Worm (Caenorhabditis elegans) whole organism, L1 larva: ENCODE results near the gene K08F9.3.

ENCODE experiments used
- C04F5.9 ChIP-seq: sonication (generic microtip); optimal IDR thresholded peaks from 2 replicates; lab custom pipeline; 2016; ENCODE audit warnings: missing genetic modification characterization, missing compliant biosample characterization
- C16A3.4 ChIP-seq: fragments of 150-350 bp; optimal IDR thresholded peaks from 2 replicates; lab custom pipeline; 2014; ENCODE audit warnings: missing biosample characterization, missing genetic modification characterization
- C34B4.2 ChIP-seq: sonication (generic microtip); optimal IDR thresholded peaks from 2 replicates; lab custom pipeline; 2017; ENCODE audit warnings: mild to moderate bottlenecking, missing genetic modification characterization, missing compliant biosample characterization
- F16B12.6 ChIP-seq: fragments of 150-350 bp; optimal IDR thresholded peaks from 2 replicates; lab custom pipeline; 2014; ENCODE audit warnings: missing biosample characterization, missing genetic modification characterization
- Y116A8C.19 ChIP-seq: sonication (generic microtip); optimal IDR thresholded peaks from 2 replicates; lab custom pipeline; 2016; ENCODE audit warnings: missing compliant biosample characterization, missing genetic modification characterization, borderline replicate concordance
- aha-1 ChIP-seq: fragments of 150-350 bp; optimal IDR thresholded peaks from 2 replicates; lab custom pipeline; 2014; ENCODE audit warnings: missing biosample characterization, missing genetic modification characterization
- alr-1 ChIP-seq: fragments of 200-800 bp; sonication (Bioruptor generic); optimal IDR thresholded peaks from 2 replicates; lab custom pipeline; 2018; ENCODE audit warnings: borderline replicate concordance, mild to moderate bottlenecking, missing genetic modification characterization, missing compliant biosample characterization
- aly-2 ChIP-seq: fragments of 150-350 bp; optimal IDR thresholded peaks from 2 replicates; lab custom pipeline; 2014; ENCODE audit warnings: missing biosample characterization, missing genetic modification characterization
- ama-1 ChIP-seq: fragments of 150-350 bp; optimal IDR thresholded peaks from 2 replicates; lab custom pipeline; 2014
- ceh-63 ChIP-seq: fragments of 200-800 bp; sonication (Bioruptor generic); optimal IDR thresholded peaks from 2 replicates; lab custom pipeline; 2018; ENCODE audit warnings: mild to moderate bottlenecking, missing genetic modification characterization, missing compliant biosample characterization
- ceh-8 ChIP-seq: fragments of 200-800 bp; sonication (Bioruptor generic); optimal IDR thresholded peaks from 2 replicates; lab custom pipeline; 2018; ENCODE audit warnings: mild to moderate bottlenecking, missing genetic modification characterization, moderate library complexity, missing compliant biosample characterization
- ceh-82 ChIP-seq, 3 experiments: fragments of 150-350 bp in 1 of 3; sonication (generic microtip) in 2 of 3; optimal IDR thresholded peaks; 2 replicates each; lab custom pipeline; 2014 to 2017; ENCODE audit warnings: missing biosample characterization in 3 of 3, missing genetic modification characterization in 3 of 3
- ceh-88 ChIP-seq: fragments of 200-800 bp; sonication (Bioruptor generic); IDR thresholded peaks from 2 replicates; pipeline ENCODE4 v1.3.6; 2022; ENCODE audit warnings: missing genetic modification characterization, missing compliant biosample characterization
- efl-1 ChIP-seq, 4 experiments: fragments of 150-350 bp; optimal IDR thresholded peaks in 3 of 4; peaks in 1 of 4; 1 replicate in 1 of 4; 2 replicates in 3 of 4; lab custom pipeline; 2014; ENCODE audit warnings: missing biosample characterization in 2 of 4, missing genetic modification characterization in 2 of 4, missing genetic modification reagents in 2 of 4
- egl-13 ChIP-seq: sonication (generic microtip); optimal IDR thresholded peaks from 2 replicates; lab custom pipeline; 2016; ENCODE audit warnings: missing genotype, missing genetic modification reagents, missing genetic modification characterization, missing compliant biosample characterization
- egl-27 ChIP-seq, 2 experiments: fragments of 150-350 bp in 1 of 2; sonication (generic microtip); optimal IDR thresholded peaks; 3 replicates each; lab custom pipeline; 2017 to 2018; ENCODE audit warnings: missing biosample characterization in 2 of 2, missing genetic modification characterization in 2 of 2, missing genetic modification reagents in 2 of 2
- elt-2 ChIP-seq: sonication (generic microtip); optimal IDR thresholded peaks from 2 replicates; lab custom pipeline; 2016; ENCODE audit warnings: missing genetic modification characterization, mild to moderate bottlenecking, inconsistent platforms, missing compliant biosample characterization, missing genetic modification reagents
- fkh-8 ChIP-seq: sonication (generic microtip); optimal IDR thresholded peaks from 2 replicates; lab custom pipeline; 2016; ENCODE audit warnings: mild to moderate bottlenecking, missing genetic modification characterization, missing compliant biosample characterization
- grh-1 ChIP-seq: fragments of 200-800 bp; sonication (Bioruptor generic); IDR thresholded peaks from 2 replicates; pipeline ENCODE4 v1.3.6; 2022; ENCODE audit warnings: missing genetic modification reagents, missing genetic modification characterization, missing compliant biosample characterization
- hlh-17 ChIP-seq: fragments of 200-800 bp; sonication (Bioruptor generic); optimal IDR thresholded peaks from 2 replicates; lab custom pipeline; 2018; ENCODE audit warnings: missing genetic modification characterization, mild to moderate bottlenecking, missing compliant biosample characterization, moderate library complexity, borderline replicate concordance
- hpl-2 ChIP-seq: fragments of 150-350 bp; optimal IDR thresholded peaks from 2 replicates; lab custom pipeline; 2014; ENCODE audit warnings: missing biosample characterization, missing genetic modification reagents, missing genetic modification characterization
- isw-1 ChIP-seq: fragments of 200-800 bp; sonication (Bioruptor generic); IDR thresholded peaks from 2 replicates; pipeline ENCODE4 v1.3.6; 2022; ENCODE audit warnings: missing genetic modification characterization, missing compliant biosample characterization
- jun-1 ChIP-seq: fragments of 150-350 bp; optimal IDR thresholded peaks from 2 replicates; lab custom pipeline; 2014; ENCODE audit warnings: missing biosample characterization, missing genetic modification reagents, missing genetic modification characterization
- lin-35 ChIP-seq, 2 experiments: fragments of 150-350 bp; optimal IDR thresholded peaks; 2 replicates each; lab custom pipeline; 2014; ENCODE audit warnings: missing biosample characterization in 2 of 2, missing genetic modification characterization in 2 of 2, missing genetic modification reagents in 2 of 2
- lin-39 ChIP-seq: fragments of 150-350 bp; optimal IDR thresholded peaks from 2 replicates; lab custom pipeline; 2014; ENCODE audit warnings: missing biosample characterization, missing genetic modification reagents, missing genetic modification characterization
- lir-3 ChIP-seq: sonication (generic microtip); optimal IDR thresholded peaks from 2 replicates; lab custom pipeline; 2016; ENCODE audit warnings: mild to moderate bottlenecking, missing genetic modification characterization, moderate library complexity, missing compliant biosample characterization; ENCODE audit not compliant: poor library complexity
- mab-9 ChIP-seq: fragments of 200-800 bp; sonication (Bioruptor generic); IDR thresholded peaks from 2 replicates; pipeline ENCODE4 v1.3.6; 2022; ENCODE audit warnings: missing genetic modification reagents, missing genetic modification characterization, missing compliant biosample characterization
- mef-2 ChIP-seq: fragments of 150-350 bp; optimal IDR thresholded peaks from 2 replicates; lab custom pipeline; 2014; ENCODE audit warnings: missing biosample characterization, missing genetic modification characterization
- mep-1 ChIP-seq: fragments of 150-350 bp; optimal IDR thresholded peaks from 2 replicates; lab custom pipeline; 2014; ENCODE audit warnings: missing biosample characterization, missing genetic modification characterization
- nhr-12 ChIP-seq: sonication (generic microtip); optimal IDR thresholded peaks from 2 replicates; lab custom pipeline; 2017; ENCODE audit warnings: missing biosample characterization, missing genetic modification characterization
- nhr-19 ChIP-seq: fragments of 200-800 bp; sonication (Bioruptor generic); conservative IDR thresholded peaks from 2 replicates; pipeline ENCODE4 v1.3.6; 2022; ENCODE audit warnings: missing genetic modification characterization, missing compliant biosample characterization
- nhr-20 ChIP-seq: sonication (generic microtip); optimal IDR thresholded peaks from 2 replicates; lab custom pipeline; 2016; ENCODE audit warnings: mild to moderate bottlenecking, missing genetic modification characterization, missing compliant biosample characterization
- nhr-77 ChIP-seq: fragments of 150-350 bp; optimal IDR thresholded peaks from 2 replicates; lab custom pipeline; 2014; ENCODE audit warnings: missing biosample characterization, missing genetic modification characterization
- nhr-84 ChIP-seq: sonication (generic microtip); optimal IDR thresholded peaks from 2 replicates; lab custom pipeline; 2017; ENCODE audit warnings: missing biosample characterization, missing genetic modification characterization
- nhr-85 ChIP-seq: sonication (generic microtip); peaks from one replicate; lab custom pipeline; 2016; ENCODE audit warnings: missing genetic modification characterization, inconsistent platforms, missing compliant biosample characterization
- nhr-90 ChIP-seq: sonication (generic microtip); optimal IDR thresholded peaks from 2 replicates; lab custom pipeline; 2016; ENCODE audit warnings: mild to moderate bottlenecking, missing genetic modification characterization, missing compliant biosample characterization; ENCODE audit not compliant: poor library complexity
- pax-3 ChIP-seq: fragments of 200-800 bp; sonication (Bioruptor generic); optimal IDR thresholded peaks from 2 replicates; lab custom pipeline; 2018; ENCODE audit warnings: mild to moderate bottlenecking, missing genetic modification characterization, moderate library complexity, missing compliant biosample characterization
- pqm-1 ChIP-seq: sonication (generic microtip); optimal IDR thresholded peaks from 3 replicates; lab custom pipeline; 2017; ENCODE audit warnings: missing biosample characterization, missing genetic modification characterization
- snpc-4 ChIP-seq: fragments of 150-350 bp; optimal IDR thresholded peaks from 2 replicates; lab custom pipeline; 2014; ENCODE audit warnings: missing biosample characterization, missing genetic modification characterization
- sup-37 ChIP-seq: fragments of 200-800 bp; sonication (Bioruptor generic); optimal IDR thresholded peaks from 2 replicates; lab custom pipeline; 2018; ENCODE audit warnings: mild to moderate bottlenecking, missing genetic modification characterization, missing compliant biosample characterization
- unc-130 ChIP-seq: fragments of 150-350 bp; optimal IDR thresholded peaks from 2 replicates; lab custom pipeline; 2017; ENCODE audit warnings: missing biosample characterization, missing genetic modification characterization, inconsistent platforms
- unc-30 ChIP-seq: sonication (generic microtip); optimal IDR thresholded peaks from 2 replicates; lab custom pipeline; 2017; ENCODE audit warnings: missing biosample characterization, missing genetic modification characterization
- unc-98 ChIP-seq: fragments of 200-800 bp; sonication (Bioruptor generic); IDR thresholded peaks from 2 replicates; pipeline ENCODE4 v1.3.6; 2022; ENCODE audit warnings: missing genetic modification characterization, missing compliant biosample characterization
- xbp-1 ChIP-seq: sonication (generic microtip); optimal IDR thresholded peaks from 2 replicates; lab custom pipeline; 2016; ENCODE audit warnings: missing genetic modification characterization, missing compliant biosample characterization
- zip-4 ChIP-seq: fragments of 200-800 bp; sonication (Bioruptor generic); optimal IDR thresholded peaks from 2 replicates; lab custom pipeline; 2018; ENCODE audit warnings: mild to moderate bottlenecking, missing genetic modification characterization, moderate library complexity, missing compliant biosample characterization
- ztf-11 ChIP-seq, 2 experiments: sonication (generic microtip); optimal IDR thresholded peaks; 2 replicates each; lab custom pipeline; 2016 to 2017; ENCODE audit warnings: missing genetic modification characterization in 2 of 2, missing biosample characterization in 1 of 2, missing compliant biosample characterization in 1 of 2
- ztf-4 ChIP-seq: fragments of 150-350 bp; optimal IDR thresholded peaks from 2 replicates; lab custom pipeline; 2014; ENCODE audit warnings: missing biosample characterization, missing genetic modification characterization

Gene K08F9.3

DNA sequence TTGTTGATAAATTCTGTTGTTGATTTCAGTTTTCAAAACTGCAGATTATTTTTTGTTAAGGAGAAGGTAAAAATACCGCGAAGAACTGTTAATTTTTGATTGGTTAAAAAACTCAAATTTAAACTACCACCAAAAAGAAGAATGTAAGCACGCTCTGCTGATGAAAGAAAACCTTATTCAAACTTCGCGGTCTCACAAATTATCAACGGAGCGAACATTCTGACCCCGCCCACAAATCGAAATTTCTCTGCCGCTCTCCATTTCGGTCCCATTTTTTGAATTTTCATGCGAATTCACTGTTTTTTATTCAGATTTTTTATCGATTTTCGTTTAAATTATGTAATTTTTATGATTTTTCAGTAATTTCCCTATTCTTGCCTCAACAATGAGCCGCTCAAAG lies 49.2 kb downstream of the K08F9.3 start, which contains the start of gene cyn-3 (continued):
- peak; percentile 79 for TF ChIP-seq egl-13 (tag; lab: Kevin White, UChicago)
- no peak for TF ChIP-seq alr-1 (tag; lab: Kevin White, UChicago)
- peak; percentile 92 for TF ChIP-seq pax-3 (tag; lab: Kevin White, UChicago)
- no peak for TF ChIP-seq unc-30 (tag; lab: Kevin White, UChicago)
- 0 out of 2 replicates have a peak, but pooled peaks have one; percentile 27 for TF ChIP-seq ceh-88 (GFP tag; lab: Robert Waterston, UW)
- peak; percentile 83 for TF ChIP-seq unc-130 (tag; lab: Kevin White, UChicago)
- peak; percentile 85 for TF ChIP-seq nhr-90 (tag; lab: Kevin White, UChicago)
- TF ChIP-seq C16A3.4 (tag; lab: Kevin White, UChicago) = peak; percentile 95
- TF ChIP-seq efl-1 (optimal IDR thresholded peaks at IDR 0.05; lab: Kevin White, UChicago) = peak; percentile 91 to 100
- peak; percentile 99 to 100 for TF ChIP-seq efl-1 (GFP tag; optimal IDR thresholded peaks at IDR 0.05 in 1 of 2; lab: Kevin White, UChicago)
- peak; percentile 87 for TF ChIP-seq grh-1 (GFP tag; lab: Robert Waterston, UW)
- TF ChIP-seq lin-35 (GFP tag; optimal IDR thresholded peaks at IDR 0.05; lab: Kevin White, UChicago) = peak; percentile 100
- peak; percentile 52 for TF ChIP-seq zip-4 (GFP tag; lab: Kevin White, UChicago)
- peak; percentile 80 to 95 (median 81) for TF ChIP-seq ceh-82 (tag; optimal IDR thresholded peaks at IDR 0.05; lab: Kevin White, UChicago)
- TF ChIP-seq nhr-77 (tag; lab: Kevin White, UChicago) = peak; percentile 74
- TF ChIP-seq pqm-1 (tag; lab: Kevin White, UChicago) = no peak
- TF ChIP-seq egl-27 (tag; optimal IDR thresholded peaks at IDR 0.05; lab: Kevin White, UChicago) = no peak
- peak; percentile 95 for TF ChIP-seq nhr-85 (tag; lab: Kevin White, UChicago)
- peak; percentile 79 for TF ChIP-seq ztf-4 (tag; lab: Kevin White, UChicago)
- peak; percentile 86 for TF ChIP-seq lin-39 (tag; lab: Kevin White, UChicago)
- no peak for TF ChIP-seq hpl-2 (GFP tag; lab: Kevin White, UChicago)
- peak; percentile 56 for TF ChIP-seq aha-1 (tag; lab: Kevin White, UChicago)
- TF ChIP-seq ama-1 = peak; percentile 66
- TF ChIP-seq lir-3 (tag; lab: Kevin White, UChicago) = peak; percentile 64
- TF ChIP-seq elt-2 (tag; lab: Kevin White, UChicago) = peak; percentile 37
- TF ChIP-seq mep-1 = peak; percentile 92
- TF ChIP-seq aly-2 (tag; lab: Kevin White, UChicago) = peak; percentile 83
- TF ChIP-seq xbp-1 (tag; lab: Kevin White, UChicago) = peak; percentile 92
- peak; percentile 73 for TF ChIP-seq mef-2 (tag; lab: Kevin White, UChicago)
- TF ChIP-seq sup-37 (GFP tag; lab: Kevin White, UChicago) = peak; percentile 32
- TF ChIP-seq unc-98 (GFP tag; lab: Robert Waterston, UW) = peak; percentile 8; the same call in 1 of the 2 replicates
- TF ChIP-seq Y116A8C.19 (tag; lab: Kevin White, UChicago) = no peak
- TF ChIP-seq nhr-12 (tag; lab: Kevin White, UChicago) = no peak
- no peak for TF ChIP-seq nhr-84 (tag; lab: Kevin White, UChicago)
- TF ChIP-seq snpc-4 (tag; lab: Kevin White, UChicago) = peak; percentile 74
- TF ChIP-seq nhr-20 (tag; lab: Kevin White, UChicago) = peak; percentile 93
- peak; percentile 89 for TF ChIP-seq fkh-8 (tag; lab: Kevin White, UChicago)
- peak; percentile 74 for TF ChIP-seq F16B12.6
- TF ChIP-seq nhr-19 = peak; percentile 92
- 0 out of 2 replicates have a peak, but pooled peaks have one; percentile 26 for TF ChIP-seq mab-9 (GFP tag; lab: Robert Waterston, UW)
- TF ChIP-seq C34B4.2 (tag; lab: Kevin White, UChicago) = no peak
- peak; percentile 88 for TF ChIP-seq jun-1
- TF ChIP-seq C04F5.9 (tag; lab: Kevin White, UChicago) = no peak
- TF ChIP-seq ceh-8 (GFP tag; lab: Kevin White, UChicago) = peak; percentile 10
- TF ChIP-seq isw-1 (GFP tag; lab: Robert Waterston, UW) = peak; percentile 91
- peak in 1 of 2 experiments; percentile 17 for TF ChIP-seq ztf-11 (tag; optimal IDR thresholded peaks at IDR 0.05; lab: Kevin White, UChicago)
- TF ChIP-seq hlh-17 (GFP tag; lab: Kevin White, UChicago) = no peak
- no peak for TF ChIP-seq ceh-63 (GFP tag; lab: Kevin White, UChicago)
